Fruit fly (Drosophila melanogaster): ENCODE data around the gene Blos3.

Gene Blos3

dm6 chr3L:18901411-18901810 is 31.4 kb downstream of the Blos3 start, which contains the start of the genes arx and CG6843 (continued):
- TF ChIP-seq NC2α (GFP tag; optimal IDR thresholded peaks at IDR 0.05) (no peak), trh (GFP tag; optimal IDR thresholded peaks at IDR 0.05) (no peak), Myb (GFP tag; optimal IDR thresholded peaks at IDR 0.05) (peak; percentile 40), nerfin-2 (GFP tag; IDR thresholded peaks at IDR 0.05; ENCODE audit: partially characterized antibody) (peak; percentile 88), ara (GFP tag; IDR thresholded peaks at IDR 0.05) (no peak), CG10274 (GFP tag; optimal IDR thresholded peaks at IDR 0.05) (no peak), CG2712 (tag; optimal IDR thresholded peaks at IDR 0.05) (peak; percentile 6), BEAF-32 (GFP tag; optimal IDR thresholded peaks at IDR 0.05) (peak; percentile 93), phol (tag; optimal IDR thresholded peaks at IDR 0.05) (peak; percentile 41), CG34224 (GFP tag; IDR thresholded peaks at IDR 0.05; ENCODE audit: partially characterized antibody) (peak; percentile 95), CG2678 (tag; optimal IDR thresholded peaks at IDR 0.05) (no peak), chinmo (GFP tag; IDR thresholded peaks at IDR 0.05; ENCODE audit: partially characterized antibody) (peak; percentile 96), CG17361 (GFP tag; IDR thresholded peaks at IDR 0.05) (no peak), btn (GFP tag; optimal IDR thresholded peaks at IDR 0.05) (no peak), Fer1 (GFP tag; optimal IDR thresholded peaks at IDR 0.05) (no peak), CG6765 (GFP tag; optimal IDR thresholded peaks at IDR 0.05) (no peak), inv (GFP tag; IDR thresholded peaks at IDR 0.05; ENCODE audit: partially characterized antibody) (peak; percentile 89), nmo (GFP tag; optimal IDR thresholded peaks at IDR 0.05) (peak; percentile 16), sc (optimal IDR thresholded peaks at IDR 0.05) (no peak), sc (GFP tag; optimal IDR thresholded peaks at IDR 0.05) (no peak), CG30020 (tag; optimal IDR thresholded peaks at IDR 0.05) (peak; percentile 53), CG13296 (GFP tag; optimal IDR thresholded peaks at IDR 0.05) (no peak), CG6272 (GFP tag; IDR thresholded peaks at IDR 0.05) (no peak), Hr39 (optimal IDR thresholded peaks at IDR 0.05) (no peak), salm (tag; optimal IDR thresholded peaks at IDR 0.05) (no peak), Nf-YA (GFP tag; IDR thresholded peaks at IDR 0.05) (no peak), CG8281 (tag; optimal IDR thresholded peaks at IDR 0.05) (no peak), CG11723 (GFP tag; optimal IDR thresholded peaks at IDR 0.05) (no peak), CG18262 (tag; optimal IDR thresholded peaks at IDR 0.05) (no peak), twi (tag; optimal IDR thresholded peaks at IDR 0.05) (no peak), YL-1 (GFP tag; optimal IDR thresholded peaks at IDR 0.05) (peak; percentile 86), Nf-YB (GFP tag; optimal IDR thresholded peaks at IDR 0.05) (no peak), CG14860 (GFP tag; IDR thresholded peaks at IDR 0.05; ENCODE audit: partially characterized antibody) (peak; percentile 79), CG12071 (GFP tag; optimal IDR thresholded peaks at IDR 0.05) (no peak), fd102C (GFP tag; optimal IDR thresholded peaks at IDR 0.05) (no peak), sob (GFP tag; IDR thresholded peaks at IDR 0.05) (no peak), CG13624 (GFP tag; optimal IDR thresholded peaks at IDR 0.05) (no peak), bbx (GFP tag; IDR thresholded peaks at IDR 0.05; ENCODE audit: partially characterized antibody) (peak; percentile 92), Side (GFP tag; optimal IDR thresholded peaks at IDR 0.05) (no peak), br (optimal IDR thresholded peaks at IDR 0.05) (no peak), maf-S (GFP tag; optimal IDR thresholded peaks at IDR 0.05) (no peak), Bgb (GFP tag; IDR thresholded peaks at IDR 0.05; ENCODE audit: partially characterized antibody) (peak; percentile 93), CG4617 (GFP tag; optimal IDR thresholded peaks at IDR 0.05; ENCODE audit: borderline replicate concordance) (peak; percentile 90), ftz-f1 (GFP tag; optimal IDR thresholded peaks at IDR 0.05) (no peak), Ssrp (tag; optimal IDR thresholded peaks at IDR 0.05) (no peak), HLH4C (GFP tag; IDR thresholded peaks at IDR 0.05; ENCODE audit: partially characterized antibody) (peak; percentile 83), CG3838 (GFP tag; optimal IDR thresholded peaks at IDR 0.05) (no peak), Sox100B (GFP tag; optimal IDR thresholded peaks at IDR 0.05) (no peak), shn (GFP tag; optimal IDR thresholded peaks at IDR 0.05) (no peak), caup (GFP tag; optimal IDR thresholded peaks at IDR 0.05; ENCODE audit: severe bottlenecking) (no peak), CG18476 (GFP tag; optimal IDR thresholded peaks at IDR 0.05) (no peak)
